Fruit fly (Drosophila melanogaster): ENCODE data around the gene CG9396.

CG9396 gene

DNA sequence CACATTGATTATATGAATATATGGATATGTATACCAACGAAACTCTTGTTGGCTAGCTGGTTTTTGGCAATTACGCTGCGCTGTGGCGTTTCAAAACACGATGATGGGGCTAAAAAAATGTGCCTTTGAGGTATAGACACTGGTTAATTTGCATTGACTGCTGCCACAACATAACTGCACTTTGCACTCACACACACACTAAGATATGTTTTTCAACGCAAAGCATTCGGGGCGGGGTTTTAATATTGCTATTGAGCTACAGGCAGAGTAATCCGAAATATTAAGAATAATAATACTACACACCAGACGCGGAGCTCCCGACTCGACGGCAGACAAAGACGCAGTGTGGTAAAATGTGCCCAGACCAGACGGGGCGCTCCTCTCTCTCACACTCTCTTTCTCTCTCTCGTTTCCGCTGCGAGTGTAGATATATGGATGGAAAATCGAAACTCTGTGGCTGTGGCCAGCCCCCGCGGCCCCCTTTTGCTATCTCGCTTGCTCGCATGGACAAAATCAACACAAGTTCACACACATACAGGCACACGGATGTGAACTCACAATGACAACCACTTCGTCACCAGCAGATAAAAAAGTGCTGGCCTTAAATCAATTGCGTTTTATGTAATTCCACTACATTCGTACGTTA, 20.3 kb downstream of the CG9396 start (continued):
- TF ChIP-seq Fer1 (GFP tag; optimal IDR thresholded peaks at IDR 0.05) = peak; percentile 82
- no peak for TF ChIP-seq CG11696 (GFP tag; IDR thresholded peaks at IDR 0.05)
- TF ChIP-seq CG4282 (GFP tag; optimal IDR thresholded peaks at IDR 0.05) = peak; percentile 18
- TF ChIP-seq CG6683 (GFP tag; optimal IDR thresholded peaks at IDR 0.05) = no peak
- peak; percentile 13 for TF ChIP-seq Antp (GFP tag; optimal IDR thresholded peaks at IDR 0.05)
- peak; percentile 62 for TF ChIP-seq CG12219 (GFP tag; optimal IDR thresholded peaks at IDR 0.05)
- TF ChIP-seq CG17328 (GFP tag; IDR thresholded peaks at IDR 0.05) = no peak
- no peak for TF ChIP-seq PHDP (tag; optimal IDR thresholded peaks at IDR 0.05)
- TF ChIP-seq kni (GFP tag; optimal IDR thresholded peaks at IDR 0.05) = peak; percentile 79
- TF ChIP-seq CG8924 (tag; optimal IDR thresholded peaks at IDR 0.05) = peak; percentile 53
- no peak for TF ChIP-seq fd102C (GFP tag; optimal IDR thresholded peaks at IDR 0.05)
- no peak for TF ChIP-seq Lpt (GFP tag; optimal IDR thresholded peaks at IDR 0.05)
- no peak for TF ChIP-seq sima (GFP tag; optimal IDR thresholded peaks at IDR 0.05)
- no peak for TF ChIP-seq CG12942 (GFP tag; optimal IDR thresholded peaks at IDR 0.05)
- TF ChIP-seq wdn (GFP tag; IDR thresholded peaks at IDR 0.05) = no peak
- no peak for TF ChIP-seq NK7.1 (GFP tag; optimal IDR thresholded peaks at IDR 0.05)
- no peak for TF ChIP-seq CG3407 (GFP tag; optimal IDR thresholded peaks at IDR 0.05)
- no peak for TF ChIP-seq CG17612 (GFP tag; IDR thresholded peaks at IDR 0.05)
- TF ChIP-seq Bgb (GFP tag; IDR thresholded peaks at IDR 0.05; ENCODE audit: partially characterized antibody) = no peak
- TF ChIP-seq CG3726 (GFP tag; IDR thresholded peaks at IDR 0.05) = no peak
- no peak for TF ChIP-seq Sox100B (GFP tag; optimal IDR thresholded peaks at IDR 0.05)
- no peak for TF ChIP-seq ems (GFP tag; optimal IDR thresholded peaks at IDR 0.05)
- no peak for TF ChIP-seq CG31388 (GFP tag; optimal IDR thresholded peaks at IDR 0.05)
- TF ChIP-seq ftz-f1 (GFP tag; optimal IDR thresholded peaks at IDR 0.05) = peak; percentile 97
- TF ChIP-seq CG17802 (tag; optimal IDR thresholded peaks at IDR 0.05) = no peak
- no peak for TF ChIP-seq stc (GFP tag; IDR thresholded peaks at IDR 0.05)
- TF ChIP-seq Xrp1 (GFP tag; IDR thresholded peaks at IDR 0.05) = no peak
- no peak for TF ChIP-seq CG32772 (GFP tag; IDR thresholded peaks at IDR 0.05)
- TF ChIP-seq Atf6 (GFP tag; IDR thresholded peaks at IDR 0.05) = no peak
- peak; percentile 59 for TF ChIP-seq D (optimal IDR thresholded peaks at IDR 0.05)
- TF ChIP-seq D (GFP tag; optimal IDR thresholded peaks at IDR 0.05) = peak; percentile 8
- TF ChIP-seq unpg (GFP tag; optimal IDR thresholded peaks at IDR 0.05) = peak; percentile 16
- peak; percentile 29 for TF ChIP-seq Hey (tag; optimal IDR thresholded peaks at IDR 0.05)
- TF ChIP-seq CG17385 (GFP tag; optimal IDR thresholded peaks at IDR 0.05) = peak; percentile 32
- TF ChIP-seq Bdp1 (GFP tag; optimal IDR thresholded peaks at IDR 0.05) = peak; percentile 27
- TF ChIP-seq lov (optimal IDR thresholded peaks at IDR 0.05) = peak; percentile 36
- TF ChIP-seq lov (GFP tag; IDR thresholded peaks at IDR 0.05) = no peak
- TF ChIP-seq zf30C (GFP tag; optimal IDR thresholded peaks at IDR 0.05) = peak; percentile 0
- TF ChIP-seq Dip3 (GFP tag; optimal IDR thresholded peaks at IDR 0.05) = no peak
- no peak for TF ChIP-seq z (GFP tag; IDR thresholded peaks at IDR 0.05)
- TF ChIP-seq CG11695 (GFP tag; IDR thresholded peaks at IDR 0.05) = no peak
- TF ChIP-seq chm (GFP tag; IDR thresholded peaks at IDR 0.05) = no peak
- TF ChIP-seq Dek (tag; optimal IDR thresholded peaks at IDR 0.05) = no peak
- no peak for TF ChIP-seq Poxn (GFP tag; IDR thresholded peaks at IDR 0.05)
- no peak for TF ChIP-seq ro (GFP tag; IDR thresholded peaks at IDR 0.05)
- peak; percentile 56 for TF ChIP-seq CG4328 (GFP tag; optimal IDR thresholded peaks at IDR 0.05)
- TF ChIP-seq CG4360 (GFP tag; IDR thresholded peaks at IDR 0.05) = no peak
- no peak for TF ChIP-seq Optix (GFP tag; IDR thresholded peaks at IDR 0.05)
- TF ChIP-seq Deaf1 (tag; optimal IDR thresholded peaks at IDR 0.05) = peak; percentile 49
- no peak for TF ChIP-seq ato (GFP tag; IDR thresholded peaks at IDR 0.05; ENCODE audit: partially characterized antibody)
- no peak for TF ChIP-seq CG8359 (GFP tag; optimal IDR thresholded peaks at IDR 0.05; ENCODE audit: borderline replicate concordance)
- peak; percentile 79 for TF ChIP-seq HmgZ (tag; optimal IDR thresholded peaks at IDR 0.05)

Data from whole organism, embryonic.